Worm (Caenorhabditis elegans) whole organism, L1 larva: ENCODE results near the gene C04G6.6.

Experiments
- blmp-1 ChIP-seq: fragments of 150-350 bp; optimal IDR thresholded peaks from 2 replicates; lab custom pipeline; 2014; ENCODE audit warnings: missing biosample characterization, missing genetic modification characterization
- ces-1 ChIP-seq: fragments of 150-350 bp; optimal IDR thresholded peaks from 2 replicates; lab custom pipeline; 2014; ENCODE audit warnings: missing biosample characterization, missing genetic modification reagents, missing genetic modification characterization
- efl-1 ChIP-seq, 4 experiments: fragments of 150-350 bp; optimal IDR thresholded peaks in 3 of 4; peaks in 1 of 4; 1 replicate in 1 of 4; 2 replicates in 3 of 4; lab custom pipeline; 2014; ENCODE audit warnings: missing biosample characterization in 2 of 4, missing genetic modification characterization in 2 of 4, missing genetic modification reagents in 2 of 4
- elt-3 ChIP-seq, 6 experiments: fragments of 150-350 bp in 1 of 6; sonication (generic microtip); optimal IDR thresholded peaks; 2 replicates each; lab custom pipeline; 2017 to 2018; ENCODE audit warnings: missing biosample characterization in 6 of 6, missing genetic modification characterization in 6 of 6, inconsistent platforms in 1 of 6
- fos-1 ChIP-seq: fragments of 150-350 bp; optimal IDR thresholded peaks from 2 replicates; lab custom pipeline; 2014; ENCODE audit warnings: missing biosample characterization, missing genetic modification characterization
- hpl-2 ChIP-seq: fragments of 150-350 bp; optimal IDR thresholded peaks from 2 replicates; lab custom pipeline; 2014; ENCODE audit warnings: missing biosample characterization, missing genetic modification reagents, missing genetic modification characterization
- isw-1 ChIP-seq: fragments of 200-800 bp; sonication (Bioruptor generic); IDR thresholded peaks from 2 replicates; pipeline ENCODE4 v1.3.6; 2022; ENCODE audit warnings: missing genetic modification characterization, missing compliant biosample characterization
- lin-13 ChIP-seq: fragments of 150-350 bp; optimal IDR thresholded peaks from 2 replicates; lab custom pipeline; 2014; ENCODE audit warnings: missing biosample characterization, missing genetic modification reagents, missing genetic modification characterization
- lin-14 ChIP-seq: fragments of 200-800 bp; sonication (Bioruptor generic); optimal IDR thresholded peaks from 2 replicates; lab custom pipeline; 2018; ENCODE audit warnings: mild to moderate bottlenecking, missing genetic modification characterization, moderate library complexity, missing compliant biosample characterization
- lsy-2 ChIP-seq, 2 experiments: fragments of 150-350 bp; optimal IDR thresholded peaks; 2 replicates each; lab custom pipeline; 2014; ENCODE audit warnings: missing biosample characterization in 2 of 2, missing genetic modification characterization in 2 of 2
- mdl-1 ChIP-seq, 2 experiments: fragments of 150-350 bp; optimal IDR thresholded peaks; 2 replicates each; lab custom pipeline; 2014 to 2017; ENCODE audit warnings: missing biosample characterization in 2 of 2, missing genetic modification characterization in 2 of 2, inconsistent platforms in 1 of 2
- mep-1 ChIP-seq: fragments of 150-350 bp; optimal IDR thresholded peaks from 2 replicates; lab custom pipeline; 2014; ENCODE audit warnings: missing biosample characterization, missing genetic modification characterization
- nhr-11 ChIP-seq: fragments of 150-350 bp; optimal IDR thresholded peaks from 2 replicates; lab custom pipeline; 2014; ENCODE audit warnings: missing biosample characterization, missing genetic modification characterization
- nhr-71 ChIP-seq: sonication (generic microtip); optimal IDR thresholded peaks from 2 replicates; lab custom pipeline; 2016; ENCODE audit warnings: mild to moderate bottlenecking, missing genetic modification characterization, moderate library complexity, missing compliant biosample characterization
- nhr-85 ChIP-seq: sonication (generic microtip); peaks from one replicate; lab custom pipeline; 2016; ENCODE audit warnings: missing genetic modification characterization, inconsistent platforms, missing compliant biosample characterization
- rnt-1 ChIP-seq: sonication (generic microtip); optimal IDR thresholded peaks from 2 replicates; lab custom pipeline; 2016; ENCODE audit warnings: mild to moderate bottlenecking, missing genetic modification characterization, moderate library complexity, missing compliant biosample characterization
- snu-23 ChIP-seq: sonication (generic microtip); optimal IDR thresholded peaks from 2 replicates; lab custom pipeline; 2016; ENCODE audit warnings: missing genetic modification characterization, missing compliant biosample characterization
- tbx-2 ChIP-seq: sonication (generic microtip); optimal IDR thresholded peaks from 2 replicates; lab custom pipeline; 2016; ENCODE audit warnings: missing genetic modification characterization, missing compliant biosample characterization
- unc-130 ChIP-seq: fragments of 150-350 bp; optimal IDR thresholded peaks from 2 replicates; lab custom pipeline; 2017; ENCODE audit warnings: missing biosample characterization, missing genetic modification characterization, inconsistent platforms
- unc-86 ChIP-seq: sonication (generic microtip); optimal IDR thresholded peaks from 2 replicates; lab custom pipeline; 2016; ENCODE audit warnings: missing genetic modification characterization, missing compliant biosample characterization
- unc-98 ChIP-seq: fragments of 200-800 bp; sonication (Bioruptor generic); IDR thresholded peaks from 2 replicates; pipeline ENCODE4 v1.3.6; 2022; ENCODE audit warnings: missing genetic modification characterization, missing compliant biosample characterization

Gene C04G6.6

DNA sequence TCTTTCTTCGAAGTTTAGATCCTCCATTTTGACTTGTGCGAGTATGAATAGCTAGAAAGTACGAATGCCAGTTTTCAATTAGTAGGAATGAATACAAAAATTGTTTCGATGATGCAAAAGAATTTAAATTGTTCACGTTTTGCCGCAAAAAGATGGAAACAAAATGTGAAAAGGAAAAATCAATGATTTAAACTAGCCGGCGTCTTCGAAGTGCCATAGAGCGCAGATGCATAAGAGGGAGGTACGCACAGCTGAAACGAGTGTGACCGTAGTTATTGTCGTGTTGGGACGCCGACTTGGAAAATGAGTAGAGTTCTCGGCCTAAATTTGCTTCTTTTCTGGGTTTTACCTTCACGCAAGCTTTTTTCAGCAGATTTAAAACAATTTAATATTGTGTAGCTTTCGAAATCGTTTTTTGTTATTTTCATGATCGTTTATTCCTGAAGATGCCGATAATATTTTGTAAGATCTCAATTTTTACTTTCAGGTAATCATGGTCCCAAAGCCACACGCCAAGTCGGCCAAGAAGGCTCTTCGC lies 44.4 kb downstream of the C04G6.6 start, which contains the start of the genes ify-1 and rpl-22 (continued):
- peak; percentile 92 for TF ChIP-seq lin-14 (GFP tag; lab: Kevin White, UChicago)
- peak; percentile 75 for TF ChIP-seq hpl-2
- peak; percentile 5 to 98 (median 78) for TF ChIP-seq elt-3 (tag; optimal IDR thresholded peaks at IDR 0.05; lab: Kevin White, UChicago)
- no peak for TF ChIP-seq ces-1 (GFP tag; lab: Kevin White, UChicago)
- TF ChIP-seq, all 84 proteins: peak for 63

- TF ChIP-seq unc-98 (no peak), hpl-2 (no peak), mep-1 (tag; lab: Kevin White, UChicago) (no peak), tbx-2 (tag; lab: Kevin White, UChicago) (no peak), efl-1 (optimal IDR thresholded peaks at IDR 0.05; lab: Kevin White, UChicago) (no peak), efl-1 (GFP tag; optimal IDR thresholded peaks at IDR 0.05 in 1 of 2; lab: Kevin White, UChicago) (peak in 1 of 2 experiments; percentile 93)
Measured at ce11 chrII:5050776-5051175, 48.8 kb downstream of the C04G6.6 start.

ce11 chrII:5049865-5050342 lies 49.6 kb downstream of the C04G6.6 start, which contains the start of gene F33G12.6:
F33G12.6 (plus strand) TSS chrII:5049915.
- peak; percentile 31 for TF ChIP-seq snu-23 (GFP tag; lab: Kevin White, UChicago)
- peak; percentile 38 for TF ChIP-seq tbx-2 (tag; lab: Kevin White, UChicago)
- peak in 2 of 6 experiments; percentile 19 to 46 for TF ChIP-seq elt-3 (tag; optimal IDR thresholded peaks at IDR 0.05; lab: Kevin White, UChicago)
- no peak for TF ChIP-seq isw-1 (GFP tag; lab: Robert Waterston, UW)
- TF ChIP-seq mdl-1 (tag; optimal IDR thresholded peaks at IDR 0.05; lab: Kevin White, UChicago) = peak in 1 of 2 experiments; percentile 44
- TF ChIP-seq unc-86 = no peak
- peak; percentile 45 for TF ChIP-seq rnt-1 (tag; lab: Kevin White, UChicago)
- TF ChIP-seq unc-98 = no peak
- no peak for TF ChIP-seq nhr-11 (tag; lab: Kevin White, UChicago)
- peak; percentile 69 for TF ChIP-seq lin-14 (GFP tag; lab: Kevin White, UChicago)
- peak; percentile 40 for TF ChIP-seq unc-130 (tag; lab: Kevin White, UChicago)
- TF ChIP-seq nhr-85 (tag; lab: Kevin White, UChicago) = peak; percentile 81
- TF ChIP-seq fos-1 (tag; lab: Kevin White, UChicago) = no peak
- peak in 1 of 2 experiments; percentile 15 for TF ChIP-seq lsy-2 (tag; optimal IDR thresholded peaks at IDR 0.05; lab: Kevin White, UChicago)
- TF ChIP-seq blmp-1 = peak; percentile 65
- no peak for TF ChIP-seq lin-13 (GFP tag; lab: Kevin White, UChicago)
- peak; percentile 24 for TF ChIP-seq nhr-71 (tag; lab: Kevin White, UChicago)
- peak; percentile 52 for TF ChIP-seq mep-1 (tag; lab: Kevin White, UChicago)
- TF ChIP-seq, all 84 proteins: peak for 12
